Worm (Caenorhabditis elegans) whole organism, L4 larva: Measurements from ENCODE around the gene iars-1.
"Not testable (repeated sequence)": the region's sequence is repeated elsewhere in the genome, so short reads cannot be mapped to it uniquely, and the experiment has no call there.

ENCODE experiments used
- D1046.2 ChIP-seq: fragments of 200-800 bp; sonication (Bioruptor generic); IDR thresholded peaks from 2 replicates; pipeline ENCODE4 v1.3.6; 2022; ENCODE audit warnings: missing genetic modification characterization, missing compliant biosample characterization
- F26F4.8 ChIP-seq: fragments of 200-800 bp; sonication (Bioruptor generic); conservative IDR thresholded peaks from 2 replicates; pipeline ENCODE4 v1.3.6; 2022; ENCODE audit warnings: missing genetic modification characterization, missing compliant biosample characterization
- Y48G9A.11 ChIP-seq: fragments of 200-800 bp; sonication (Bioruptor generic); IDR thresholded peaks from 2 replicates; pipeline ENCODE4 v1.3.6; 2022; ENCODE audit warnings: missing genetic modification reagents, missing genetic modification characterization, missing compliant biosample characterization
- Y75B8A.6 ChIP-seq: fragments of 200-800 bp; sonication (Bioruptor generic); IDR thresholded peaks from 2 replicates; pipeline ENCODE4 v1.3.6; 2022; ENCODE audit warnings: missing genetic modification reagents, missing genetic modification characterization, missing compliant biosample characterization
- ZK546.5 ChIP-seq, 2 experiments: sonication (generic microtip); optimal IDR thresholded peaks; 2 replicates each; lab custom pipeline; 2017; ENCODE audit warnings: missing biosample characterization in 2 of 2, missing genetic modification characterization in 2 of 2
- arid-1 ChIP-seq: fragments of 200-800 bp; sonication (Bioruptor generic); conservative IDR thresholded peaks from 2 replicates; pipeline ENCODE4 v1.3.6; 2022; ENCODE audit warnings: missing genetic modification reagents, missing genetic modification characterization, missing compliant biosample characterization
- ctbp-1 ChIP-seq: fragments of 200-800 bp; sonication (Bioruptor generic); IDR thresholded peaks from 2 replicates; pipeline ENCODE4 v1.3.6; 2022; ENCODE audit warnings: missing genetic modification reagents, missing genetic modification characterization, missing compliant biosample characterization
- daf-16 ChIP-seq, 3 experiments: sonication (generic microtip); optimal IDR thresholded peaks; 2 replicates each; lab custom pipeline; 2016 to 2017; ENCODE audit warnings: missing genetic modification characterization in 3 of 3, missing genetic modification reagents in 3 of 3, mild to moderate bottlenecking in 2 of 3, missing compliant biosample characterization in 2 of 3, missing biosample characterization in 1 of 3, moderate library complexity in 1 of 3
- dmd-8 ChIP-seq: fragments of 200-800 bp; sonication (Bioruptor generic); IDR thresholded peaks from 2 replicates; pipeline ENCODE4 v1.3.6; 2022; ENCODE audit warnings: missing genetic modification characterization, missing compliant biosample characterization
- egl-43 ChIP-seq: fragments of 200-800 bp; sonication (Bioruptor generic); IDR thresholded peaks from 2 replicates; pipeline ENCODE4 v1.3.6; 2022; ENCODE audit warnings: missing genetic modification reagents, missing genetic modification characterization, missing compliant biosample characterization
- gei-8 ChIP-seq: fragments of 200-800 bp; sonication (Bioruptor generic); optimal IDR thresholded peaks from 2 replicates; lab custom pipeline; 2018; ENCODE audit warnings: mild to moderate bottlenecking, missing genetic modification characterization, missing compliant biosample characterization
- hlh-30 ChIP-seq: sonication (generic microtip); optimal IDR thresholded peaks from 2 replicates; lab custom pipeline; 2017; ENCODE audit warnings: antibody characterized with exemption, mild to moderate bottlenecking, missing genetic modification characterization, missing compliant biosample characterization; ENCODE audit not compliant: insufficient read depth
- hmg-1.1 ChIP-seq: fragments of 200-800 bp; sonication (Bioruptor generic); IDR thresholded peaks from 2 replicates; pipeline ENCODE4 v1.3.6; 2022; ENCODE audit warnings: missing genetic modification reagents, missing genetic modification characterization, missing compliant biosample characterization
- lim-7 ChIP-seq: fragments of 200-800 bp; sonication (Bioruptor generic); IDR thresholded peaks from 2 replicates; pipeline ENCODE4 v1.3.6; 2022; ENCODE audit warnings: missing genetic modification characterization, missing compliant biosample characterization
- lin-29 ChIP-seq: fragments of 200-800 bp; sonication (Bioruptor generic); IDR thresholded peaks from 2 replicates; pipeline ENCODE4 v1.3.6; 2022; ENCODE audit warnings: missing genetic modification reagents, missing genetic modification characterization, missing compliant biosample characterization
- lin-38 ChIP-seq: fragments of 200-800 bp; sonication (Bioruptor generic); IDR thresholded peaks from 2 replicates; pipeline ENCODE4 v1.3.6; 2022; ENCODE audit warnings: missing genetic modification reagents, missing genetic modification characterization, missing compliant biosample characterization
- mdl-1 ChIP-seq, 2 experiments: fragments of 150-350 bp in 1 of 2; sonication (generic microtip) in 1 of 2; optimal IDR thresholded peaks; 2 replicates each; lab custom pipeline; 2014 to 2017; ENCODE audit warnings: missing biosample characterization in 2 of 2, missing genetic modification characterization in 2 of 2
- mdt-29 ChIP-seq: fragments of 200-800 bp; sonication (Bioruptor generic); IDR thresholded peaks from 2 replicates; pipeline ENCODE4 v1.3.6; 2022; ENCODE audit warnings: missing genetic modification reagents, missing genetic modification characterization, missing compliant biosample characterization
- mes-2 ChIP-seq: sonication (generic microtip); optimal IDR thresholded peaks from 2 replicates; lab custom pipeline; 2016; ENCODE audit warnings: missing genotype, mild to moderate bottlenecking, missing genetic modification characterization, missing compliant biosample characterization; ENCODE audit not compliant: poor library complexity, severe bottlenecking
- nhr-11 ChIP-seq: fragments of 150-350 bp; optimal IDR thresholded peaks from 2 replicates; lab custom pipeline; 2014; ENCODE audit warnings: missing biosample characterization, missing genetic modification characterization
- nhr-28 ChIP-seq: fragments of 150-350 bp; optimal IDR thresholded peaks from 2 replicates; lab custom pipeline; 2014; ENCODE audit warnings: missing biosample characterization, missing genetic modification characterization
- nhr-41 ChIP-seq: fragments of 200-800 bp; sonication (Bioruptor generic); IDR thresholded peaks from 2 replicates; pipeline ENCODE4 v1.3.6; 2022; ENCODE audit warnings: missing genetic modification reagents, missing genetic modification characterization, missing compliant biosample characterization
- nhr-77 ChIP-seq: fragments of 150-350 bp; optimal IDR thresholded peaks from 2 replicates; lab custom pipeline; 2014; ENCODE audit warnings: missing biosample characterization, missing genetic modification characterization
- pha-4 ChIP-seq, 2 experiments: fragments of 150-350 bp in 1 of 2; fragments of 200-800 bp in 1 of 2; sonication (Bioruptor generic) in 1 of 2; IDR thresholded peaks in 1 of 2; optimal IDR thresholded peaks in 1 of 2; 2 replicates each; pipeline versions ENCODE4 v1.3.6 to Lab custom; 2014 to 2022; ENCODE audit warnings: missing genetic modification characterization in 2 of 2, missing genetic modification reagents in 2 of 2, missing biosample characterization in 1 of 2, missing compliant biosample characterization in 1 of 2
- php-3 ChIP-seq: fragments of 200-800 bp; sonication (Bioruptor generic); IDR thresholded peaks from 2 replicates; pipeline ENCODE4 v1.3.6; 2022; ENCODE audit warnings: missing genetic modification reagents, missing genetic modification characterization, missing compliant biosample characterization
- pqm-1 ChIP-seq: sonication (generic microtip); optimal IDR thresholded peaks from 2 replicates; lab custom pipeline; 2017; ENCODE audit warnings: missing biosample characterization, missing genetic modification characterization
- set-16 ChIP-seq: fragments of 200-800 bp; sonication (Bioruptor generic); IDR thresholded peaks from 2 replicates; pipeline ENCODE4 v1.3.6; 2022; ENCODE audit warnings: missing genetic modification reagents, missing genetic modification characterization, missing compliant biosample characterization
- snpc-1.2 ChIP-seq: fragments of 200-800 bp; sonication (Bioruptor generic); IDR thresholded peaks from 2 replicates; pipeline ENCODE4 v1.3.6; 2022; ENCODE audit warnings: missing genetic modification reagents, missing genetic modification characterization, missing compliant biosample characterization
- tra-1 ChIP-seq: fragments of 200-800 bp; sonication (Bioruptor generic); IDR thresholded peaks from 2 replicates; pipeline ENCODE4 v1.3.6; 2022; ENCODE audit warnings: missing genetic modification reagents, missing genetic modification characterization, missing compliant biosample characterization
- unc-130 ChIP-seq: sonication (generic microtip); optimal IDR thresholded peaks from 2 replicates; lab custom pipeline; 2016; ENCODE audit warnings: missing genetic modification reagents, missing genetic modification characterization, missing compliant biosample characterization
- vab-7 ChIP-seq: fragments of 200-800 bp; sonication (Bioruptor generic); IDR thresholded peaks from 2 replicates; pipeline ENCODE4 v1.3.6; 2022; ENCODE audit warnings: missing genetic modification reagents, missing genetic modification characterization, missing compliant biosample characterization
- zfp-3 ChIP-seq: fragments of 200-800 bp; sonication (Bioruptor generic); conservative IDR thresholded peaks from 2 replicates; pipeline ENCODE4 v1.3.6; 2022; ENCODE audit warnings: missing genetic modification reagents, missing genetic modification characterization, missing compliant biosample characterization

Gene iars-1

DNA sequence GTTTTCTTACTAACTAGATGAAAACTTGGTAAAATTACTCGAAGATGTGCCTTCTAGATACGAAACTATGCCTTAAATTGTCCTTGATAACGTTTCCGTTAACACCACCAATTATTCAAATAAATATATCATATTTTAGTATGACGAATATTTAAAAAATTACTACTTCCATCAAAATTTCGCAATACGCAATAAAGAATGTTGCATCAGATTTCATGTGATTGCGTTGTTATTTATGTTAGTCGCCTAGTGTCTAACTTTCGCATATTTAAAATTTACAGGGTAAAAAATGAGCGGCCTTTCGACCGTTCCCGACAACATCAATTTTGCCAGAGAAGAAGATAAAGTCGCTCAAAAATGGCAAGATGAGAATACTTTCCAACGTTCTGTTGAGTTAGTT is at the start of gene iars-1:
Gene iars-1, plus strand, starts transcription at position 276 of the 400 bp plus-strand sequence.
- TF ChIP-seq nhr-11 (no peak), nhr-77 (tag; lab: Kevin White, UChicago) (no peak), nhr-41 (GFP tag; lab: Robert Waterston, UW) (no peak), nhr-28 (tag; lab: Kevin White, UChicago) (no peak), zfp-3 (GFP tag; lab: Robert Waterston, UW) (no peak), pha-4 (GFP tag; IDR thresholded peaks at IDR 0.05; lab: Robert Waterston, UW) (no peak), pha-4 (tag; optimal IDR thresholded peaks at IDR 0.05; lab: Kevin White, UChicago) (no peak), tra-1 (no peak), lim-7 (GFP tag; lab: Robert Waterston, UW) (no peak), gei-8 (GFP tag; lab: Kevin White, UChicago) (no peak), ZK546.5 (tag; optimal IDR thresholded peaks at IDR 0.05; lab: Kevin White, UChicago) (no peak), Y75B8A.6 (GFP tag; lab: Robert Waterston, UW) (no peak), lin-29 (GFP tag; lab: Robert Waterston, UW) (no peak), snpc-1.2 (GFP tag; lab: Robert Waterston, UW) (no peak), unc-130 (GFP tag; lab: Kevin White, UChicago) (no peak), D1046.2 (GFP tag; lab: Robert Waterston, UW) (no peak), pqm-1 (no peak), daf-16 (GFP tag; optimal IDR thresholded peaks at IDR 0.05; lab: Kevin White, UChicago) (no peak), daf-16 (tag; optimal IDR thresholded peaks at IDR 0.05; lab: Kevin White, UChicago) (no peak), mes-2 (tag; lab: Kevin White, UChicago) (no peak)
- TF ChIP-seq, all 104 proteins: peak for 0

DNA sequence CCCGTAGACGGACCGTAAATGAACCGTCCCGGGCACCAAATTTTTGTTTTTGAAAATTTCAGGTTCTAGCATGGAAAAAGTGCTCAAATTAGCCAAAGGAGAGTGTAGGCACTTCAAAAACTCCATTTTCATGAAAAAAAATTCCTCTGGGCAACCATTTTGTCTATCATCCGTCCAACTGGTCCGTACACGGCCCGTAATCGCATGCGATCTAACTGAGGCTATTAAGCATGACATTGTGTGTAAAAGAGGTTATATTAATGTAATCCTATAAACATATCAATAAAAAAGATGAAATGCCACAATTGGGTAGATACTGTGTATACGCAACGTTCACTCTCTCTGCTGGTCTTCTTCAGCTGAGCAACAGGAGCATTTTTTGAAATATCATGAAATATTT is 45.8 kb upstream of the iars-1 start, which contains the start of gene R09E10.1:
Gene R09E10.1, minus strand, starts transcription at position 101 of the 400 bp plus-strand sequence.
- not testable (repeated sequence) for TF ChIP-seq hlh-30 (tag; lab: Kevin White, UChicago); pqm-1; mdl-1 (tag; optimal IDR thresholded peaks at IDR 0.05; lab: Kevin White, UChicago)
- TF ChIP-seq, all 104 proteins: peak for 0; not testable (repeated sequence) for 104

DNA sequence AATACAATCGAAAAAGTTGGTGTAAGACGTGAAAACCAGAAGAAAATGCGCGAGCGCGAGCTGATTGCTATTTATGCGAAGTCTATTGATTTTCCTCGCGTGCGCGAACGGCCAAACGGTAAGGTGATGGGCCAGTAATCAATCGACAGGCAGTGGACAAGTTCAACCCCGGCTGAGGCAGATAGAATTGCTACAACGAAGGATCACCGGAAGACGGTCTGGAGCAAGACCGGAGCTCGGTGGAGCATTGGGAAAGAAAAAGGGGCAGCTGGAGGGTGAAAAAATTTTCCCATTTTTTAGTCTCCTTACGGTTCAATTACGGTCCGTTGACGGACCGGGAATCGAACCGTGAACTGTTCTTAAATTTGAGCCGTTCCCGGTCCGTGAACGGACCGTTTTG is 45.0 kb upstream of the iars-1 start:
- peak; percentile 61; the same call in 1 of the 2 replicates for TF ChIP-seq lim-7 (GFP tag; lab: Robert Waterston, UW)
- peak; percentile 83 for TF ChIP-seq egl-43 (GFP tag; lab: Robert Waterston, UW)
- 0 out of 2 replicates have a peak, but pooled peaks have one; percentile 17 for TF ChIP-seq hmg-1.1 (GFP tag; lab: Robert Waterston, UW)
- TF ChIP-seq arid-1 (GFP tag; lab: Robert Waterston, UW), result 0 out of 2 replicates have a peak, but pooled peaks have one; percentile 50
- peak; percentile 61 for TF ChIP-seq vab-7 (GFP tag; lab: Robert Waterston, UW)
- TF ChIP-seq set-16 (GFP tag; lab: Robert Waterston, UW), result peak; percentile 56
- TF ChIP-seq ctbp-1 (GFP tag; lab: Robert Waterston, UW), result peak; percentile 50; the same call in 1 of the 2 replicates
- peak; percentile 88 for TF ChIP-seq snpc-1.2 (GFP tag; lab: Robert Waterston, UW)
- peak; percentile 35; the same call in 1 of the 2 replicates for TF ChIP-seq lin-38 (GFP tag; lab: Robert Waterston, UW)
- peak; percentile 68; the same call in 1 of the 2 replicates for TF ChIP-seq dmd-8 (GFP tag; lab: Robert Waterston, UW)
- TF ChIP-seq Y48G9A.11 (GFP tag; lab: Robert Waterston, UW), result peak; percentile 50; the same call in 1 of the 2 replicates
- TF ChIP-seq pha-4 (GFP tag; IDR thresholded peaks at IDR 0.05; lab: Robert Waterston, UW), result peak; percentile 54
- TF ChIP-seq pha-4 (tag; optimal IDR thresholded peaks at IDR 0.05; lab: Kevin White, UChicago), result not testable (repeated sequence)
- TF ChIP-seq php-3 (GFP tag; lab: Robert Waterston, UW), result peak; percentile 48; the same call in 1 of the 2 replicates
- TF ChIP-seq F26F4.8 (GFP tag; lab: Robert Waterston, UW), result peak; percentile 54; the same call in 1 of the 2 replicates
- TF ChIP-seq mdt-29 (GFP tag; lab: Robert Waterston, UW), result peak; percentile 54; the same call in 1 of the 2 replicates
- TF ChIP-seq D1046.2 (GFP tag; lab: Robert Waterston, UW), result 0 out of 2 replicates have a peak, but pooled peaks have one; percentile 62
- 0 out of 2 replicates have a peak, but pooled peaks have one; percentile 12 for TF ChIP-seq lin-29 (GFP tag; lab: Robert Waterston, UW)
